Fruit fly (Drosophila melanogaster) S2 (cell line): ENCODE results near the gene mRpL22.

Experiments used
- CG8478 ChIP-seq: fragments of >200 bp; optimal IDR thresholded peaks from 2 replicates; lab custom pipeline; 2018
- CTCF ChIP-seq, 2 experiments: fragments of >200 bp; optimal IDR thresholded peaks; 2 replicates each; lab custom pipeline; 2018

DNA sequence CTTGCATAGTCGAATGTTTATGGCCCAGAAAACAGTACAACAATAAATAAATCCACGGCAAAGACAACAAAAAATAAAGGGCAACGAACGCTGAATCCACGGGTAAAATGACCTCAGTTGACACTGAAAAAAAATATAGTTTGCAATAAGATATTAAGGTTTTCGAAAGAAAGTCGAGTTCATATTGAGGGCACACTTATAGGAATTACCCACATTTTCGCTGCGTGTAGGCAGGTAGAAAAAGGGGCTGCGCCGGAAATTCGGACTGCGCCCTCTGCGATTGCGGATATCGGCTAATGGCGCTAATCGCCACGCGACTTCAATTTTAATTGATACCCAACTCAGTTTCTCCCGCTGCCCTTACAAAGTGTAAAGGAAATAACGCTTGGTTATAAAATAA is 24.9 kb downstream of the mRpL22 start:
- TF ChIP-seq CTCF (optimal IDR thresholded peaks at IDR 0.05; lab: Kevin White, UChicago): no peak
- TF ChIP-seq CG8478: no peak
